Worm (Caenorhabditis elegans) whole organism, late embryonic: ENCODE data around the gene scl-1.

Experiments
- F13H6.1 ChIP-seq: sonication (generic microtip); optimal IDR thresholded peaks from 2 replicates; lab custom pipeline; 2016; ENCODE audit warnings: missing genetic modification characterization, missing compliant biosample characterization
- ama-1 ChIP-seq: fragments of 150-350 bp; optimal IDR thresholded peaks from 2 replicates; lab custom pipeline; 2014
- ceh-14 ChIP-seq: sonication (generic microtip); optimal IDR thresholded peaks from 2 replicates; lab custom pipeline; 2016; ENCODE audit warnings: missing genotype, missing genetic modification characterization, missing compliant biosample characterization
- ceh-18 ChIP-seq: sonication (generic microtip); optimal IDR thresholded peaks from 2 replicates; lab custom pipeline; 2016; ENCODE audit warnings: missing genetic modification characterization, missing compliant biosample characterization
- ceh-2 ChIP-seq: sonication (generic microtip); optimal IDR thresholded peaks from 2 replicates; lab custom pipeline; 2016; ENCODE audit warnings: missing genotype, missing genetic modification characterization, missing compliant biosample characterization
- ceh-24 ChIP-seq: sonication (generic microtip); optimal IDR thresholded peaks from 2 replicates; lab custom pipeline; 2016; ENCODE audit warnings: mild to moderate bottlenecking, missing genetic modification characterization, missing compliant biosample characterization
- ceh-31 ChIP-seq: sonication (generic microtip); optimal IDR thresholded peaks from 2 replicates; lab custom pipeline; 2016; ENCODE audit warnings: missing genetic modification characterization, missing compliant biosample characterization
- ceh-6 ChIP-seq: fragments of 200-800 bp; sonication (Bioruptor generic); optimal IDR thresholded peaks from 2 replicates; lab custom pipeline; 2018; ENCODE audit warnings: mild to moderate bottlenecking, missing genetic modification characterization, missing compliant biosample characterization
- odd-2 ChIP-seq: sonication (generic microtip); optimal IDR thresholded peaks from 2 replicates; lab custom pipeline; 2017; ENCODE audit warnings: antibody characterized with exemption, mild to moderate bottlenecking, missing genetic modification characterization, missing compliant biosample characterization
- pax-1 ChIP-seq: fragments of 150-350 bp; optimal IDR thresholded peaks from 2 replicates; lab custom pipeline; 2014; ENCODE audit warnings: missing biosample characterization, missing genetic modification characterization
- pqm-1 ChIP-seq: sonication (generic microtip); optimal IDR thresholded peaks from 2 replicates; lab custom pipeline; 2016; ENCODE audit warnings: missing genetic modification characterization, missing compliant biosample characterization
- ref-2 ChIP-seq: sonication (generic microtip); optimal IDR thresholded peaks from 2 replicates; lab custom pipeline; 2016; ENCODE audit warnings: missing genetic modification characterization, missing compliant biosample characterization

The scl-1 gene

DNA sequence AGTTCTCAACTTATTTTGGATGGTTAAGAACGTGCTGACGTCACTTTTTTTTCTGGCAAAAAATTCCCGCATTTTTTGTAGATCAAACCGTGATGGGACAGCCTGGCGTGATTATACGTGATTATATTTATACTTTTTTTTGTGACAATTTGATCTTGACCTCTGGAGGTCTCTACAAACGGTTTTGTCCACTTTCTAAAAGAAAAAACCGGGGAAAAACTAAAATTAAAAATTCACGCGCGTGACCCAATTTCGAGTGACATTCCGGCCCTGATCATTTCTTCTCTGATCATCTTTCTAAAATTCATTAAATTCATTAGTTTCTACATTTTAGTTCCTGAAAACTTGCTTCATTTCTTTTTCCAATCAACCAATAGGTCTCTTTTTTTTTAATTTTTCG is 48.8 kb downstream of the scl-1 start, which contains the start of gene rde-11:
rde-11 (plus strand) TSS at position 301 of the 400 bp plus-strand sequence.
- TF ChIP-seq F13H6.1 (tag; lab: Kevin White, UChicago) = no peak
- TF ChIP-seq ceh-24 (tag; lab: Kevin White, UChicago) = no peak
- no peak for TF ChIP-seq ceh-2 (tag; lab: Kevin White, UChicago)
- TF ChIP-seq odd-2 (tag; lab: Kevin White, UChicago) = no peak
- TF ChIP-seq ceh-31 = no peak
- no peak for TF ChIP-seq pax-1 (tag; lab: Kevin White, UChicago)
- no peak for TF ChIP-seq ref-2
- no peak for TF ChIP-seq ama-1 (lab: Kevin White, UChicago)
- no peak for TF ChIP-seq pqm-1
- no peak for TF ChIP-seq ceh-14 (tag; lab: Kevin White, UChicago)
- no peak for TF ChIP-seq ceh-18
- no peak for TF ChIP-seq ceh-6 (GFP tag; lab: Kevin White, UChicago)
